Worm (Caenorhabditis elegans) whole organism, L4 larva: ENCODE results near the gene coa-7.
A peak's percentile ranks its signal among the peaks of the same experiment; 100 is the strongest.

Experiments used
- F10B5.3 ChIP-seq: sonication (generic microtip); optimal IDR thresholded peaks from 2 replicates; lab custom pipeline; 2016; ENCODE audit warnings: mild to moderate bottlenecking, missing genetic modification characterization, missing compliant biosample characterization
- F37D6.2 ChIP-seq: sonication (generic microtip); optimal IDR thresholded peaks from 2 replicates; lab custom pipeline; 2016; ENCODE audit warnings: mild to moderate bottlenecking, missing genetic modification characterization, missing compliant biosample characterization
- R02D3.7 ChIP-seq: fragments of 150-350 bp; sonication (generic microtip); optimal IDR thresholded peaks from 3 replicates; lab custom pipeline; 2014; ENCODE audit warnings: missing biosample characterization, missing genetic modification characterization
- T26A8.4 ChIP-seq: fragments of 200-800 bp; sonication (Bioruptor generic); IDR thresholded peaks from 2 replicates; pipeline ENCODE4 v1.3.6; 2022; ENCODE audit warnings: missing genetic modification characterization, missing compliant biosample characterization
- Y48G9A.11 ChIP-seq: fragments of 200-800 bp; sonication (Bioruptor generic); IDR thresholded peaks from 2 replicates; pipeline ENCODE4 v1.3.6; 2022; ENCODE audit warnings: missing genetic modification reagents, missing genetic modification characterization, missing compliant biosample characterization
- aha-1 ChIP-seq: fragments of 150-350 bp; peaks from one replicate; lab custom pipeline; 2014; ENCODE audit warnings: missing biosample characterization, missing genetic modification characterization
- ama-1 ChIP-seq: fragments of 150-350 bp; optimal IDR thresholded peaks from 2 replicates; lab custom pipeline; 2014; ENCODE audit warnings: inconsistent platforms, mixed read lengths
- ceh-44 ChIP-seq: fragments of 200-800 bp; sonication (Bioruptor generic); IDR thresholded peaks from 2 replicates; pipeline ENCODE4 v1.3.6; 2022; ENCODE audit warnings: missing genetic modification reagents, missing genetic modification characterization, missing compliant biosample characterization
- cey-2 ChIP-seq: sonication (generic microtip); optimal IDR thresholded peaks from 3 replicates; lab custom pipeline; 2017; ENCODE audit warnings: missing genetic modification characterization, mild to moderate bottlenecking, missing compliant biosample characterization, antibody characterized with exemption, borderline replicate concordance; ENCODE audit not compliant: insufficient read depth
- dmd-6 ChIP-seq: fragments of 200-800 bp; sonication (Bioruptor generic); IDR thresholded peaks from 2 replicates; pipeline ENCODE4 v1.3.6; 2022; ENCODE audit warnings: missing genetic modification reagents, missing genetic modification characterization, missing compliant biosample characterization
- dmd-8 ChIP-seq: fragments of 200-800 bp; sonication (Bioruptor generic); IDR thresholded peaks from 2 replicates; pipeline ENCODE4 v1.3.6; 2022; ENCODE audit warnings: missing genetic modification characterization, missing compliant biosample characterization
- dpl-1 ChIP-seq: fragments of 150-350 bp; optimal IDR thresholded peaks from 2 replicates; lab custom pipeline; 2014; ENCODE audit warnings: missing biosample characterization, missing genetic modification reagents, missing genetic modification characterization
- egl-43 ChIP-seq: fragments of 200-800 bp; sonication (Bioruptor generic); IDR thresholded peaks from 2 replicates; pipeline ENCODE4 v1.3.6; 2022; ENCODE audit warnings: missing genetic modification reagents, missing genetic modification characterization, missing compliant biosample characterization
- fkh-10 ChIP-seq: fragments of 150-350 bp; optimal IDR thresholded peaks from 2 replicates; lab custom pipeline; 2014; ENCODE audit warnings: missing biosample characterization, missing genetic modification reagents, missing genetic modification characterization
- gei-8 ChIP-seq: fragments of 200-800 bp; sonication (Bioruptor generic); optimal IDR thresholded peaks from 2 replicates; lab custom pipeline; 2018; ENCODE audit warnings: mild to moderate bottlenecking, missing genetic modification characterization, missing compliant biosample characterization
- hlh-11 ChIP-seq: fragments of 200-800 bp; sonication (Bioruptor generic); optimal IDR thresholded peaks from 2 replicates; lab custom pipeline; 2018; ENCODE audit warnings: mild to moderate bottlenecking, missing genetic modification characterization, missing compliant biosample characterization
- hlh-30 ChIP-seq: sonication (generic microtip); optimal IDR thresholded peaks from 2 replicates; lab custom pipeline; 2017; ENCODE audit warnings: antibody characterized with exemption, mild to moderate bottlenecking, missing genetic modification characterization, missing compliant biosample characterization; ENCODE audit not compliant: insufficient read depth
- jun-1 ChIP-seq: fragments of 150-350 bp; optimal IDR thresholded peaks from 2 replicates; lab custom pipeline; 2014; ENCODE audit warnings: missing biosample characterization, missing genetic modification reagents, missing genetic modification characterization
- lin-1 ChIP-seq: fragments of 200-800 bp; sonication (Bioruptor generic); IDR thresholded peaks from 2 replicates; pipeline ENCODE4 v1.3.6; 2022; ENCODE audit warnings: missing genetic modification reagents, missing genetic modification characterization, missing compliant biosample characterization
- lin-29 ChIP-seq: fragments of 200-800 bp; sonication (Bioruptor generic); IDR thresholded peaks from 2 replicates; pipeline ENCODE4 v1.3.6; 2022; ENCODE audit warnings: missing genetic modification reagents, missing genetic modification characterization, missing compliant biosample characterization
- lin-38 ChIP-seq: fragments of 200-800 bp; sonication (Bioruptor generic); IDR thresholded peaks from 2 replicates; pipeline ENCODE4 v1.3.6; 2022; ENCODE audit warnings: missing genetic modification reagents, missing genetic modification characterization, missing compliant biosample characterization
- lsy-2 ChIP-seq, 2 experiments: fragments of 150-350 bp in 1 of 2; sonication (generic microtip) in 1 of 2; optimal IDR thresholded peaks; 2 replicates each; lab custom pipeline; 2014 to 2017; ENCODE audit warnings: missing biosample characterization in 2 of 2, missing genetic modification characterization in 2 of 2
- mdl-1 ChIP-seq, 2 experiments: fragments of 150-350 bp in 1 of 2; sonication (generic microtip) in 1 of 2; optimal IDR thresholded peaks; 2 replicates each; lab custom pipeline; 2014 to 2017; ENCODE audit warnings: missing biosample characterization in 2 of 2, missing genetic modification characterization in 2 of 2
- mes-2 ChIP-seq: sonication (generic microtip); optimal IDR thresholded peaks from 2 replicates; lab custom pipeline; 2016; ENCODE audit warnings: missing genotype, mild to moderate bottlenecking, missing genetic modification characterization, missing compliant biosample characterization; ENCODE audit not compliant: poor library complexity, severe bottlenecking
- mxl-3 ChIP-seq: fragments of 200-800 bp; sonication (Bioruptor generic); optimal IDR thresholded peaks from 2 replicates; lab custom pipeline; 2018; ENCODE audit warnings: mild to moderate bottlenecking, missing genetic modification characterization, missing compliant biosample characterization
- nhr-10 ChIP-seq: fragments of 150-350 bp; optimal IDR thresholded peaks from 2 replicates; lab custom pipeline; 2014; ENCODE audit warnings: missing biosample characterization, missing genetic modification characterization
- nhr-11 ChIP-seq: fragments of 150-350 bp; optimal IDR thresholded peaks from 2 replicates; lab custom pipeline; 2014; ENCODE audit warnings: missing biosample characterization, missing genetic modification characterization
- nhr-111 ChIP-seq: fragments of 200-800 bp; sonication (Bioruptor generic); optimal IDR thresholded peaks from 2 replicates; lab custom pipeline; 2018; ENCODE audit warnings: mild to moderate bottlenecking, missing genetic modification characterization, missing compliant biosample characterization
- nhr-237 ChIP-seq: sonication (generic microtip); optimal IDR thresholded peaks from 2 replicates; lab custom pipeline; 2017; ENCODE audit warnings: missing biosample characterization, missing genetic modification characterization
- nhr-28 ChIP-seq: fragments of 150-350 bp; optimal IDR thresholded peaks from 2 replicates; lab custom pipeline; 2014; ENCODE audit warnings: missing biosample characterization, missing genetic modification characterization
- nhr-42 ChIP-seq: fragments of 200-800 bp; sonication (Bioruptor generic); IDR thresholded peaks from 2 replicates; pipeline ENCODE4 v1.3.6; 2022; ENCODE audit warnings: missing genetic modification characterization, missing compliant biosample characterization
- nhr-48 ChIP-seq: sonication (generic microtip); optimal IDR thresholded peaks from 2 replicates; lab custom pipeline; 2016; ENCODE audit warnings: mild to moderate bottlenecking, missing genetic modification characterization, missing compliant biosample characterization
- nhr-77 ChIP-seq: fragments of 150-350 bp; optimal IDR thresholded peaks from 2 replicates; lab custom pipeline; 2014; ENCODE audit warnings: missing biosample characterization, missing genetic modification characterization
- set-16 ChIP-seq: fragments of 200-800 bp; sonication (Bioruptor generic); IDR thresholded peaks from 2 replicates; pipeline ENCODE4 v1.3.6; 2022; ENCODE audit warnings: missing genetic modification reagents, missing genetic modification characterization, missing compliant biosample characterization
- skn-1 ChIP-seq: fragments of 150-350 bp; optimal IDR thresholded peaks from 2 replicates; lab custom pipeline; 2014; ENCODE audit warnings: missing biosample characterization, missing genetic modification characterization
- snpc-4 ChIP-seq: fragments of 150-350 bp; optimal IDR thresholded peaks from 2 replicates; lab custom pipeline; 2014; ENCODE audit warnings: missing biosample characterization, missing genetic modification characterization
- spr-1 ChIP-seq: sonication (generic microtip); optimal IDR thresholded peaks from 2 replicates; lab custom pipeline; 2016; ENCODE audit warnings: mild to moderate bottlenecking, missing genetic modification characterization, missing compliant biosample characterization
- tra-1 ChIP-seq: fragments of 200-800 bp; sonication (Bioruptor generic); IDR thresholded peaks from 2 replicates; pipeline ENCODE4 v1.3.6; 2022; ENCODE audit warnings: missing genetic modification reagents, missing genetic modification characterization, missing compliant biosample characterization
- unc-62 ChIP-seq, 3 experiments: fragments of 150-350 bp in 1 of 3; sonication (generic microtip); optimal IDR thresholded peaks in 2 of 3; peaks in 1 of 3; 1 replicate in 1 of 3; 2 replicates in 2 of 3; lab custom pipeline; 2014 to 2017; ENCODE audit warnings: missing biosample characterization in 3 of 3, missing genetic modification characterization in 3 of 3, missing genetic modification reagents in 3 of 3, missing genotype in 1 of 3
- zip-11 ChIP-seq: fragments of 200-800 bp; sonication (Bioruptor generic); IDR thresholded peaks from 2 replicates; pipeline ENCODE4 v1.3.6; 2022; ENCODE audit warnings: missing genetic modification characterization, missing compliant biosample characterization
- ztf-11 ChIP-seq: fragments of 150-350 bp; optimal IDR thresholded peaks from 2 replicates; lab custom pipeline; 2014; ENCODE audit warnings: missing biosample characterization, missing genetic modification characterization

The coa-7 gene

DNA sequence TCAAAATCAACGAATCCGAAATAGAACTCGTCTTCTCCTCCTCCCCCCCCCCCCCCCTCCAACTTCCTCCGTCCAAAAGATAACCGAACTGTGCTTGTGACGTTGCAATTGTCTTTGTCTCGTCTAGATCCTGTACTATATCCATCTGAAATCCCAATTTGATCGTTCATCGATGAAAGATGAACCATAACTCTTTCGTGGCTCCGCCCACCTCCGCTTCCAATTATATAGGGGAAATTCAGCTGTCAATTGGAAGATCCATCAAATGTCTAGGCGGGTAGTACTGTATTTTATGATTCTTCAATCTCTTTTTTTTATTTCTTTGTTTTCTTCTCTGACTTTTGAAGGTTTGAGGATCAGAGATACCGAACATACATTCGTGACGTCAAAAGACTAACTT lies 5.6 kb downstream of the coa-7 start:
- no peak for TF ChIP-seq F37D6.2 (tag; lab: Kevin White, UChicago)
- peak in 1 of 2 experiments; percentile 53 for TF ChIP-seq unc-62 (GFP tag; optimal IDR thresholded peaks at IDR 0.05 in 1 of 2; lab: Kevin White, UChicago)
- TF ChIP-seq unc-62 (tag; optimal IDR thresholded peaks at IDR 0.05; lab: Kevin White, UChicago): no peak
- no peak for TF ChIP-seq ztf-11 (tag; lab: Kevin White, UChicago)
- TF ChIP-seq cey-2 (tag; lab: Kevin White, UChicago): no peak
- TF ChIP-seq nhr-48 (tag; lab: Kevin White, UChicago): peak; percentile 23
- TF ChIP-seq hlh-11 (tag; lab: Kevin White, UChicago): peak; percentile 16
- TF ChIP-seq zip-11: no peak
- no peak for TF ChIP-seq ceh-44
- no peak for TF ChIP-seq dmd-6 (GFP tag; lab: Robert Waterston, UW)
- no peak for TF ChIP-seq lin-38 (GFP tag; lab: Robert Waterston, UW)
- TF ChIP-seq, all 104 proteins: peak for 3

DNA sequence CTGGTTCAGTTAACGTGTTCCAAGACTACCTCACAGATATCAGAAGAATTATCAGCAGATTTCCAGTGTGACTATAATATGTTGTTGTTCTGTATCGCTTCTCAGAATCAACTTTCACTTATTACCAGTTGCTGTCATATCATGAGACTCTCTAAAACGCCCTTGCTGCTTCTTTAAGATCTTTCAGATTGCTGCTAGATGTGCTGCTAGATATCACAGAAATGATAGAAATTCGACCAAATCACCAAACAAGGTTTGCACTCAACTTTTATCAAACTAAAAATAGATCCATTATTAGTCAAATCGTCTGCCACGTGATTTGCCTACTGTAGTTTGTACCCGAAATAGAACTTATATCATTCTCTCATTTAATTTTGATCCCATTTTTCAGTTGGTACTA lies 6.4 kb downstream of the coa-7 start:
- no peak for TF ChIP-seq spr-1 (tag; lab: Kevin White, UChicago)
- peak in 1 of 2 experiments; percentile 77 for TF ChIP-seq unc-62 (GFP tag; optimal IDR thresholded peaks at IDR 0.05 in 1 of 2; lab: Kevin White, UChicago)
- TF ChIP-seq unc-62 (tag; optimal IDR thresholded peaks at IDR 0.05; lab: Kevin White, UChicago): no peak
- peak; percentile 6 for TF ChIP-seq hlh-30 (tag; lab: Kevin White, UChicago)
- TF ChIP-seq mdl-1 (tag; optimal IDR thresholded peaks at IDR 0.05; lab: Kevin White, UChicago): peak in 1 of 2 experiments; percentile 1
- TF ChIP-seq dmd-8: no peak

DNA sequence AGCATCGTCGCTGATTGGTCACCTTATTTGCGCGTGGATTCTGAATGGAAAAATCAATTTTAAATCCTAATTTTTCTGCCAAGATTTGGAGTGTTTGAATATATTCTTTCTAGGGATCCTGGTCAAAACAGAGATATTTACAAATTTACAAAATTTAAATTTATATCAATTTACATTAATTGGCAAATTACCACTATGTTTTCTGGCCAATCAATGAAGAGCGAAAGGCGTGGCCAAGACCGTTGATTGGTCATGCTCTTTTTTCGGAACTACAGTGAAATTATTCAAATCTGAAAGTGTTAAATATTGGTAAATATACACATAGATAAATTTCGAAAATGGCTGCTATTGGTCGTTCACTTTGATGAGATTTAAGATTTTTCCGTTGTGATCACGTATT lies 8.2 kb downstream of the coa-7 start:
- TF ChIP-seq jun-1 (tag; lab: Kevin White, UChicago) (no peak), nhr-77 (tag; lab: Kevin White, UChicago) (no peak), dpl-1 (GFP tag; lab: Kevin White, UChicago) (no peak), F10B5.3 (tag; lab: Kevin White, UChicago) (no peak), ceh-44 (no peak), nhr-237 (tag; lab: Kevin White, UChicago) (no peak), R02D3.7 (tag; lab: Kevin White, UChicago) (no peak), mes-2 (tag; lab: Kevin White, UChicago) (no peak)

DNA sequence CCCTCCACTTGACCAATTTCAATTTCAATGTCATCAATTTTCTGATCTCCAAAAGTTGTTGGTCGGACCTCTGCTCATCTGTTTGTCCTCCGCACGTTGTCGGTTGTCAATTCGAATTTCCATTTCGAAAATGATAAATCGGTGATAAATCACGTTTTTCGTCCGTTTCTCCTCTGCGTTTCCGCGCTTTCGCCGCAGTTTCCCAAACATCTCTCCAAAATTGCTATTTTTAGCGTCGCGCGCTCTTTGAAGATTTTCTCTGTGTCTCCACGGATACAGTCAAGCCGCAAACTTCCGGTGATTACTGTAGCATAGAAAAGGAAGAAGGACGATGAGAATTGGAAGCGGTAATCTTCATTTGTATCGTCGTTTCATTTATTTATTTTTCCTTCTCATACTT lies 8.9 kb downstream of the coa-7 start:
- no peak for TF ChIP-seq skn-1 (tag; lab: Kevin White, UChicago)
- peak in 1 of 2 experiments; percentile 62 for TF ChIP-seq mdl-1 (tag; optimal IDR thresholded peaks at IDR 0.05; lab: Kevin White, UChicago)
- no peak for TF ChIP-seq ceh-44
- TF ChIP-seq fkh-10 (GFP tag; lab: Kevin White, UChicago): no peak
- TF ChIP-seq gei-8 (GFP tag; lab: Kevin White, UChicago): peak; percentile 16
- TF ChIP-seq tra-1 (GFP tag; lab: Robert Waterston, UW): 0 out of 2 replicates have a peak, but pooled peaks have one; percentile 5
- TF ChIP-seq nhr-42 (GFP tag; lab: Robert Waterston, UW): no peak
- TF ChIP-seq hlh-11 (tag; lab: Kevin White, UChicago): peak; percentile 66
- peak; percentile 5 for TF ChIP-seq hlh-30 (tag; lab: Kevin White, UChicago)
- peak in 1 of 2 experiments; percentile 27 for TF ChIP-seq unc-62 (GFP tag; optimal IDR thresholded peaks at IDR 0.05 in 1 of 2; lab: Kevin White, UChicago)
- no peak for TF ChIP-seq unc-62 (tag; optimal IDR thresholded peaks at IDR 0.05; lab: Kevin White, UChicago)
- TF ChIP-seq nhr-28 (tag; lab: Kevin White, UChicago): peak; percentile 59
- TF ChIP-seq nhr-48 (tag; lab: Kevin White, UChicago): peak; percentile 25
- TF ChIP-seq mxl-3: peak; percentile 53
- TF ChIP-seq lsy-2 (tag; optimal IDR thresholded peaks at IDR 0.05; lab: Kevin White, UChicago): peak in 1 of 2 experiments; percentile 16
- TF ChIP-seq aha-1 (tag; lab: Kevin White, UChicago): peak; percentile 2
- no peak for TF ChIP-seq nhr-111

- TF ChIP-seq nhr-10 (no peak), lin-38 (GFP tag; lab: Robert Waterston, UW) (peak; percentile 41), T26A8.4 (0 out of 2 replicates have a peak, but pooled peaks have one; percentile 52), ama-1 (lab: Kevin White, UChicago) (no peak), ceh-44 (no peak), aha-1 (tag; lab: Kevin White, UChicago) (no peak), spr-1 (tag; lab: Kevin White, UChicago) (no peak), Y48G9A.11 (GFP tag; lab: Robert Waterston, UW) (no peak), egl-43 (no peak), jun-1 (tag; lab: Kevin White, UChicago) (no peak), tra-1 (GFP tag; lab: Robert Waterston, UW) (no peak), fkh-10 (GFP tag; lab: Kevin White, UChicago) (no peak), F37D6.2 (tag; lab: Kevin White, UChicago) (peak; percentile 0), set-16 (GFP tag; lab: Robert Waterston, UW) (no peak), lin-1 (GFP tag; lab: Robert Waterston, UW) (no peak), snpc-4 (tag; lab: Kevin White, UChicago) (no peak), lin-29 (GFP tag; lab: Robert Waterston, UW) (no peak), nhr-11 (no peak)
Observed at ce11 chrII:11637817-11638216, 13.1 kb downstream of the coa-7 start.
